Worm (Caenorhabditis elegans) whole organism, young adult: Measurements from ENCODE around the gene srp-2.

ENCODE experiments used
- F49E8.2 ChIP-seq: sonication (generic microtip); optimal IDR thresholded peaks from 3 replicates; lab custom pipeline; 2017; ENCODE audit warnings: missing genetic modification characterization, mild to moderate bottlenecking, missing compliant biosample characterization, antibody characterized with exemption, moderate library complexity; ENCODE audit not compliant: insufficient read depth
- athp-1 ChIP-seq: sonication (generic microtip); optimal IDR thresholded peaks from 2 replicates; lab custom pipeline; 2017; ENCODE audit warnings: mild to moderate bottlenecking, missing genetic modification characterization, missing compliant biosample characterization
- madf-6 ChIP-seq: fragments of 200-800 bp; sonication (Bioruptor generic); IDR thresholded peaks from 2 replicates; pipeline ENCODE4 v1.3.6; 2022; ENCODE audit warnings: missing genetic modification reagents, missing genetic modification characterization, missing compliant biosample characterization
- nhr-90 ChIP-seq: sonication (generic microtip); optimal IDR thresholded peaks from 2 replicates; lab custom pipeline; 2016; ENCODE audit warnings: missing genotype, mild to moderate bottlenecking, missing genetic modification characterization, missing compliant biosample characterization
- pha-4 ChIP-seq: fragments of 150-350 bp; sonication (generic microtip); optimal IDR thresholded peaks from 2 replicates; lab custom pipeline; 2014; ENCODE audit warnings: missing biosample characterization, missing genetic modification reagents, missing genetic modification characterization
- snpc-4 ChIP-seq, 5 experiments: fragments of 150-350 bp in 1 of 5; sonication (generic microtip) in 4 of 5; optimal IDR thresholded peaks; 2 replicates each; lab custom pipeline; 2014 to 2018; ENCODE audit warnings: missing genetic modification characterization in 5 of 5, missing biosample characterization in 3 of 5, antibody characterized with exemption in 2 of 5, mild to moderate bottlenecking in 2 of 5, missing compliant biosample characterization in 2 of 5, missing genotype in 2 of 5, moderate library complexity in 2 of 5, missing genetic modification reagents in 1 of 5
- unc-62 ChIP-seq: fragments of 150-350 bp; optimal IDR thresholded peaks from 2 replicates; lab custom pipeline; 2014; ENCODE audit warnings: missing biosample characterization, missing genetic modification reagents, missing genetic modification characterization

DNA sequence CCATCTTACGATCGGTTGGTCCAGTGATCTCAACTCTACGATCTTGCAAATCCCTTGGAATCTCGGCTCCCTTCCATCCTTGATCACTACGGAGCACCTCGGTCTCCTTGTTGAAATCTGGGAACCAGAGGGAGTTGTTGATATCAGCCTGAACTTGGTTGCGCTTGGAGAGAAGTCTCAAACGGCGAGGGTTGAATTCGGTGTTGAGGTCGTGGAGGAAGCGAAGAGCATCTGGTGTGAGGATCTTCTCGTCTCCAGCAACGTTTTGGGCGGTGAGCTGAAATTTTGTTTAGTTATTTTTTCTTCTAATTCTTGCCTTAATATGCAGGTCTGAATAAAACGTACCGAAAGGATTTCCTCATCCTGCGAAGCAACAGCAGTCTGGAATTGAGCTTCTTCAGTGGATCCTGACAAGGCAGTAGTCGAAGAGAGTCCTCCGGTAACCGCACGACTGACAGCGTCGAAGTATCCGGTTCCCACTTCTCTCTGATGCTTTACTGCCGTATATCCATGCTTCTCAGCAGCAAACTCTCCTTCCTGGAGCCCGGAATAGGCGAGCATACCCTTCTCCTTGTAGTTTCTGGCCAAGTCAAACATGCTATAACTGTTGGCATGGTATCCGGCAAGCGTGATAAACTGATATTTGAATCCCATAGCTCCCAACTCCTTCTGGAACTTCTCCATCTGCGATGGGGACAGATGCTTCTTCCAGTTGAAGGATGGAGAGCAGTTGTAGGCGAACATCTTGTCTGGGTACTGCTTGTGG lies 36.5 kb upstream of the srp-2 start:
- TF ChIP-seq athp-1 (tag; lab: Kevin White, UChicago) = no peak
- TF ChIP-seq madf-6 (GFP tag; lab: Robert Waterston, UW) = no peak
- TF ChIP-seq nhr-90 (tag; lab: Kevin White, UChicago) = peak; percentile 5
- no peak for TF ChIP-seq F49E8.2 (tag; lab: Kevin White, UChicago)
- no peak for TF ChIP-seq snpc-4 (GFP tag; optimal IDR thresholded peaks at IDR 0.05; lab: Kevin White, UChicago)
- no peak for TF ChIP-seq snpc-4 (tag; optimal IDR thresholded peaks at IDR 0.05; lab: Kevin White, UChicago)
- no peak for TF ChIP-seq pha-4 (tag; lab: Kevin White, UChicago)
- no peak for TF ChIP-seq unc-62 (GFP tag; lab: Kevin White, UChicago)
